Worm (Caenorhabditis elegans) whole organism, L1 larva: ENCODE results near the gene H41C03.3.
"Not testable (repeated sequence)": the region's sequence is repeated elsewhere in the genome, so short reads cannot be mapped to it uniquely, and the experiment has no call there.

Source experiments
- mep-1 ChIP-seq: fragments of 150-350 bp; optimal IDR thresholded peaks from 2 replicates; lab custom pipeline; 2014; ENCODE audit warnings: missing biosample characterization, missing genetic modification characterization
- sox-4 ChIP-seq: sonication (generic microtip); optimal IDR thresholded peaks from 2 replicates; lab custom pipeline; 2016; ENCODE audit warnings: missing genetic modification characterization, missing compliant biosample characterization

ce11 chrII:5876511-5876910 is 30.9 kb downstream of the H41C03.3 start, which contains the start of gene F55C12.2:
- not testable (repeated sequence) for TF ChIP-seq mep-1, sox-4 (tag; lab: Kevin White, UChicago)
